Worm (Caenorhabditis elegans) whole organism, L3 larva: Measurements from ENCODE around the gene Y43F8B.9.
A peak's percentile ranks its signal among the peaks of the same experiment; 100 is the strongest.

Experiments used
- R02D3.7 ChIP-seq: fragments of 150-350 bp; optimal IDR thresholded peaks from 2 replicates; lab custom pipeline; 2014; ENCODE audit warnings: missing biosample characterization, missing genetic modification characterization
- ZK546.5 ChIP-seq: sonication (generic microtip); optimal IDR thresholded peaks from 2 replicates; lab custom pipeline; 2017; ENCODE audit warnings: missing biosample characterization, missing genetic modification characterization
- aly-2 ChIP-seq: fragments of 150-350 bp; optimal IDR thresholded peaks from 2 replicates; lab custom pipeline; 2014; ENCODE audit warnings: missing biosample characterization, missing genetic modification characterization
- ama-1 ChIP-seq: fragments of 150-350 bp; optimal IDR thresholded peaks from 2 replicates; lab custom pipeline; 2018
- ceh-16 ChIP-seq: sonication (generic microtip); optimal IDR thresholded peaks from 2 replicates; lab custom pipeline; 2017; ENCODE audit warnings: missing biosample characterization, missing genetic modification characterization
- ceh-28 ChIP-seq: fragments of 150-350 bp; optimal IDR thresholded peaks from 2 replicates; lab custom pipeline; 2014; ENCODE audit warnings: missing biosample characterization, missing genetic modification reagents, missing genetic modification characterization
- ceh-82 ChIP-seq: fragments of 150-350 bp; optimal IDR thresholded peaks from 2 replicates; lab custom pipeline; 2014; ENCODE audit warnings: missing biosample characterization, missing genetic modification characterization
- ceh-9 ChIP-seq: sonication (generic microtip); optimal IDR thresholded peaks from 2 replicates; lab custom pipeline; 2018; ENCODE audit warnings: missing biosample characterization, missing genetic modification characterization
- daf-12 ChIP-seq: fragments of 150-350 bp; optimal IDR thresholded peaks from 2 replicates; lab custom pipeline; 2014; ENCODE audit warnings: missing biosample characterization, missing genetic modification reagents, missing genetic modification characterization
- egl-27 ChIP-seq: sonication (generic microtip); optimal IDR thresholded peaks from 4 replicates; lab custom pipeline; 2017; ENCODE audit warnings: missing biosample characterization, missing genetic modification reagents, missing genetic modification characterization
- egl-5 ChIP-seq: fragments of 150-350 bp; optimal IDR thresholded peaks from 2 replicates; lab custom pipeline; 2017; ENCODE audit warnings: missing biosample characterization, missing genetic modification reagents, missing genetic modification characterization, inconsistent platforms
- elt-1 ChIP-seq: fragments of 150-350 bp; optimal IDR thresholded peaks from 2 replicates; lab custom pipeline; 2014; ENCODE audit warnings: missing biosample characterization, missing genetic modification characterization
- elt-2 ChIP-seq: sonication (generic microtip); optimal IDR thresholded peaks from 2 replicates; lab custom pipeline; 2016; ENCODE audit warnings: missing genetic modification reagents, mild to moderate bottlenecking, missing genetic modification characterization, missing compliant biosample characterization
- elt-3 ChIP-seq, 3 experiments: fragments of 150-350 bp in 1 of 3; sonication (generic microtip) in 2 of 3; optimal IDR thresholded peaks; 2 replicates in 2 of 3; 4 replicates in 1 of 3; lab custom pipeline; 2014 to 2017; ENCODE audit warnings: missing biosample characterization in 3 of 3, missing genetic modification characterization in 3 of 3
- eor-1 ChIP-seq, 2 experiments: fragments of 150-350 bp; optimal IDR thresholded peaks; 2 replicates each; lab custom pipeline; 2014 to 2018; ENCODE audit warnings: missing biosample characterization in 2 of 2, missing genetic modification characterization in 2 of 2
- fkh-10 ChIP-seq: sonication (generic microtip); optimal IDR thresholded peaks from 2 replicates; lab custom pipeline; 2017; ENCODE audit warnings: missing biosample characterization, missing genetic modification reagents, missing genetic modification characterization
- fkh-2 ChIP-seq: fragments of 150-350 bp; optimal IDR thresholded peaks from 2 replicates; lab custom pipeline; 2014; ENCODE audit warnings: missing biosample characterization, missing genetic modification reagents, missing genetic modification characterization
- fos-1 ChIP-seq: fragments of 150-350 bp; optimal IDR thresholded peaks from 2 replicates; lab custom pipeline; 2014; ENCODE audit warnings: missing biosample characterization, missing genetic modification characterization
- hmg-11 ChIP-seq: sonication (generic microtip); optimal IDR thresholded peaks from 2 replicates; lab custom pipeline; 2016; ENCODE audit warnings: missing genetic modification characterization, missing compliant biosample characterization
- jun-1 ChIP-seq: fragments of 150-350 bp; optimal IDR thresholded peaks from 2 replicates; lab custom pipeline; 2014; ENCODE audit warnings: missing biosample characterization, missing genetic modification reagents, missing genetic modification characterization
- lin-15B ChIP-seq: fragments of 150-350 bp; optimal IDR thresholded peaks from 2 replicates; lab custom pipeline; 2014; ENCODE audit warnings: missing biosample characterization, missing genetic modification characterization
- lin-39 ChIP-seq: fragments of 150-350 bp; optimal IDR thresholded peaks from 2 replicates; lab custom pipeline; 2018; ENCODE audit warnings: missing biosample characterization, missing genetic modification reagents, missing genetic modification characterization
- lsy-12 ChIP-seq: sonication (generic microtip); optimal IDR thresholded peaks from 2 replicates; lab custom pipeline; 2016; ENCODE audit warnings: mild to moderate bottlenecking, missing genetic modification characterization, missing compliant biosample characterization
- mdl-1 ChIP-seq: fragments of 150-350 bp; optimal IDR thresholded peaks from 2 replicates; lab custom pipeline; 2014; ENCODE audit warnings: missing biosample characterization, missing genetic modification characterization
- mml-1 ChIP-seq: fragments of 150-350 bp; sonication (generic microtip); optimal IDR thresholded peaks from 3 replicates; lab custom pipeline; 2014; ENCODE audit warnings: missing biosample characterization, missing genetic modification characterization
- nfya-1 ChIP-seq: sonication (generic microtip); optimal IDR thresholded peaks from 2 replicates; lab custom pipeline; 2017; ENCODE audit warnings: missing genetic modification characterization, mild to moderate bottlenecking, missing compliant biosample characterization, antibody characterized with exemption, moderate library complexity; ENCODE audit not compliant: insufficient read depth
- nhr-11 ChIP-seq: fragments of 150-350 bp; optimal IDR thresholded peaks from 2 replicates; lab custom pipeline; 2014; ENCODE audit warnings: missing biosample characterization, missing genetic modification characterization
- nhr-12 ChIP-seq: fragments of 150-350 bp; optimal IDR thresholded peaks from 2 replicates; lab custom pipeline; 2014; ENCODE audit warnings: missing biosample characterization, missing genetic modification characterization
- nhr-23 ChIP-seq: fragments of 150-350 bp; optimal IDR thresholded peaks from 2 replicates; lab custom pipeline; 2014; ENCODE audit warnings: missing biosample characterization, missing genetic modification reagents, missing genetic modification characterization
- nhr-237 ChIP-seq: fragments of 150-350 bp; optimal IDR thresholded peaks from 2 replicates; lab custom pipeline; 2014; ENCODE audit warnings: missing biosample characterization, missing genetic modification characterization
- nhr-25 ChIP-seq: sonication (generic microtip); optimal IDR thresholded peaks from 2 replicates; lab custom pipeline; 2017; ENCODE audit warnings: missing biosample characterization, missing genetic modification characterization
- nhr-28 ChIP-seq: fragments of 150-350 bp; optimal IDR thresholded peaks from 2 replicates; lab custom pipeline; 2014; ENCODE audit warnings: missing biosample characterization, missing genetic modification characterization
- nhr-43 ChIP-seq: sonication (generic microtip); optimal IDR thresholded peaks from 2 replicates; lab custom pipeline; 2016; ENCODE audit warnings: mild to moderate bottlenecking, missing genetic modification characterization, missing compliant biosample characterization; ENCODE audit not compliant: poor library complexity, severe bottlenecking
- nhr-67 ChIP-seq: fragments of 150-350 bp; optimal IDR thresholded peaks from 2 replicates; lab custom pipeline; 2014; ENCODE audit warnings: missing biosample characterization, missing genetic modification characterization
- nhr-76 ChIP-seq: fragments of 150-350 bp; sonication (generic microtip); optimal IDR thresholded peaks from 5 replicates; lab custom pipeline; 2014; ENCODE audit warnings: missing biosample characterization, missing genetic modification characterization
- nhr-77 ChIP-seq: fragments of 150-350 bp; optimal IDR thresholded peaks from 2 replicates; lab custom pipeline; 2014; ENCODE audit warnings: missing biosample characterization, missing genetic modification characterization
- pha-4 ChIP-seq: fragments of 150-350 bp; optimal IDR thresholded peaks from 2 replicates; lab custom pipeline; 2014; ENCODE audit warnings: missing biosample characterization, missing genetic modification reagents, missing genetic modification characterization
- pqm-1 ChIP-seq: fragments of 150-350 bp; optimal IDR thresholded peaks from 2 replicates; lab custom pipeline; 2017; ENCODE audit warnings: missing biosample characterization, missing genetic modification characterization, inconsistent platforms
- sea-2 ChIP-seq: fragments of 150-350 bp; sonication (generic microtip); optimal IDR thresholded peaks from 4 replicates; lab custom pipeline; 2014; ENCODE audit warnings: missing biosample characterization, missing genetic modification reagents, missing genetic modification characterization
- skn-1 ChIP-seq: fragments of 150-350 bp; optimal IDR thresholded peaks from 2 replicates; lab custom pipeline; 2014; ENCODE audit warnings: missing biosample characterization, missing genetic modification characterization
- snpc-4 ChIP-seq: fragments of 150-350 bp; optimal IDR thresholded peaks from 2 replicates; lab custom pipeline; 2014; ENCODE audit warnings: missing biosample characterization, missing genetic modification characterization
- tbx-2 ChIP-seq: sonication (generic microtip); optimal IDR thresholded peaks from 2 replicates; lab custom pipeline; 2016; ENCODE audit warnings: mild to moderate bottlenecking, missing genetic modification characterization, missing compliant biosample characterization
- unc-39 ChIP-seq: sonication (generic microtip); optimal IDR thresholded peaks from 4 replicates; lab custom pipeline; 2017; ENCODE audit warnings: missing biosample characterization, missing genetic modification characterization
- unc-62 ChIP-seq: fragments of 150-350 bp; sonication (generic microtip); optimal IDR thresholded peaks from 4 replicates; lab custom pipeline; 2014; ENCODE audit warnings: missing biosample characterization, missing genetic modification reagents, missing genetic modification characterization
- zag-1 ChIP-seq: fragments of 150-350 bp; optimal IDR thresholded peaks from 2 replicates; lab custom pipeline; 2014; ENCODE audit warnings: missing biosample characterization, missing genetic modification characterization
- ztf-11 ChIP-seq: fragments of 150-350 bp; optimal IDR thresholded peaks from 2 replicates; lab custom pipeline; 2014; ENCODE audit warnings: missing biosample characterization, missing genetic modification characterization
- ztf-4 ChIP-seq: fragments of 150-350 bp; optimal IDR thresholded peaks from 2 replicates; lab custom pipeline; 2014; ENCODE audit warnings: missing biosample characterization, missing genetic modification characterization

Gene Y43F8B.9

ce11 chrV:19527565-19527964 is 49.6 kb downstream of the Y43F8B.9 start (continued):
- TF ChIP-seq egl-5 (tag; lab: Kevin White, UChicago) (no peak), egl-27 (peak; percentile 26), jun-1 (peak; percentile 83), fos-1 (tag; lab: Kevin White, UChicago) (no peak), fkh-10 (GFP tag; lab: Kevin White, UChicago) (no peak), nhr-25 (tag; lab: Kevin White, UChicago) (no peak)

- TF ChIP-seq nhr-76 (tag; lab: Kevin White, UChicago) = no peak
- TF ChIP-seq nhr-67 (tag; lab: Kevin White, UChicago) = no peak
- peak; percentile 98 for TF ChIP-seq nhr-25 (tag; lab: Kevin White, UChicago)
- peak; percentile 44 for TF ChIP-seq nhr-77
- TF ChIP-seq ceh-28 (tag; lab: Kevin White, UChicago) = peak; percentile 89
- TF ChIP-seq daf-12 (tag; lab: Kevin White, UChicago) = peak; percentile 9
- peak; percentile 98 for TF ChIP-seq nhr-23 (tag; lab: Kevin White, UChicago)
- no peak for TF ChIP-seq fkh-2 (tag; lab: Kevin White, UChicago)
- TF ChIP-seq ceh-16 = no peak
- TF ChIP-seq zag-1 = no peak
- peak; percentile 95 for TF ChIP-seq unc-62
- TF ChIP-seq ama-1 (lab: Kevin White, UChicago) = peak; percentile 28
- TF ChIP-seq skn-1 = peak; percentile 68
- TF ChIP-seq fos-1 (tag; lab: Kevin White, UChicago) = peak; percentile 6
- peak; percentile 98 for TF ChIP-seq mml-1 (tag; lab: Kevin White, UChicago)
- TF ChIP-seq eor-1 (tag; optimal IDR thresholded peaks at IDR 0.05; lab: Kevin White, UChicago) = no peak
- TF ChIP-seq snpc-4 (tag; lab: Kevin White, UChicago) = peak; percentile 72
- TF ChIP-seq nhr-11 (tag; lab: Kevin White, UChicago) = peak; percentile 46
- TF ChIP-seq jun-1 = peak; percentile 94
- peak; percentile 61 for TF ChIP-seq nhr-28 (tag; lab: Kevin White, UChicago)
- TF ChIP-seq elt-2 (tag; lab: Kevin White, UChicago) = peak; percentile 78
- TF ChIP-seq nhr-43 (tag; lab: Kevin White, UChicago) = peak; percentile 97
- peak; percentile 57 for TF ChIP-seq sea-2
- no peak for TF ChIP-seq elt-1 (tag; lab: Kevin White, UChicago)
- TF ChIP-seq tbx-2 = peak; percentile 86
- TF ChIP-seq fkh-10 (GFP tag; lab: Kevin White, UChicago) = peak; percentile 64
- peak; percentile 99 for TF ChIP-seq mdl-1 (tag; lab: Kevin White, UChicago)
- TF ChIP-seq aly-2 = no peak
- peak; percentile 75 for TF ChIP-seq hmg-11
- TF ChIP-seq nhr-237 (tag; lab: Kevin White, UChicago) = no peak
- TF ChIP-seq elt-3 (tag; optimal IDR thresholded peaks at IDR 0.05; lab: Kevin White, UChicago) = peak in 1 of 3 experiments; percentile 61
- TF ChIP-seq pha-4 (tag; lab: Kevin White, UChicago) = peak; percentile 96
- peak; percentile 65 for TF ChIP-seq ztf-4 (tag; lab: Kevin White, UChicago)
- peak; percentile 55 for TF ChIP-seq lin-15B
- peak; percentile 3 for TF ChIP-seq unc-39
- TF ChIP-seq nfya-1 = peak; percentile 90
- peak; percentile 88 for TF ChIP-seq lin-39
- peak; percentile 67 for TF ChIP-seq pqm-1 (tag; lab: Kevin White, UChicago)
- TF ChIP-seq egl-5 (tag; lab: Kevin White, UChicago) = peak; percentile 74
- peak; percentile 51 for TF ChIP-seq ceh-82 (tag; lab: Kevin White, UChicago)
- peak; percentile 94 for TF ChIP-seq egl-27
- TF ChIP-seq lsy-12 = peak; percentile 84
- TF ChIP-seq nhr-12 = no peak
- peak; percentile 56 for TF ChIP-seq R02D3.7
- TF ChIP-seq ZK546.5 (tag; lab: Kevin White, UChicago) = no peak
- TF ChIP-seq ceh-9 (tag; lab: Kevin White, UChicago) = no peak
- TF ChIP-seq ztf-11 (tag; lab: Kevin White, UChicago) = no peak
Observed at ce11 chrV:19529168-19529567, 51.2 kb downstream of the Y43F8B.9 start.
